Fruit fly (Drosophila melanogaster) whole organism, embryonic: ENCODE results near the gene CG31419.

Source experiments
- Abd-B ChIP-seq: fragments of 200-800 bp; sonication (Bioruptor generic); optimal IDR thresholded peaks from 2 replicates; lab custom pipeline; 2018; ENCODE audit warnings: missing biosample characterization, mild to moderate bottlenecking, missing genetic modification characterization, moderate library complexity
- BtbVII ChIP-seq: fragments of 200-800 bp; sonication (Bioruptor generic); optimal IDR thresholded peaks from 3 replicates; lab custom pipeline; 2017; ENCODE audit warnings: missing biosample characterization, mild to moderate bottlenecking, missing genetic modification characterization
- Bteb2 ChIP-seq: fragments of 200-800 bp; sonication (Bioruptor generic); optimal IDR thresholded peaks from 2 replicates; lab custom pipeline; 2016; ENCODE audit warnings: missing biosample characterization, missing genetic modification characterization
- CG10209 ChIP-seq: fragments of 200-800 bp; sonication (Bioruptor generic); optimal IDR thresholded peaks from 3 replicates; lab custom pipeline; 2017; ENCODE audit warnings: missing biosample characterization, mild to moderate bottlenecking, missing genetic modification characterization, missing genetic modification reagents
- CG10654 ChIP-seq: fragments of 200-800 bp; sonication (Bioruptor generic); optimal IDR thresholded peaks from 2 replicates; lab custom pipeline; 2016; ENCODE audit warnings: missing biosample characterization, missing genetic modification characterization
- CG11085 ChIP-seq: fragments of 200-800 bp; sonication (Bioruptor generic); IDR thresholded peaks from 2 replicates; pipeline ENCODE4 v1.3.6; 2022; ENCODE audit warnings: missing biosample characterization, missing genetic modification characterization
- CG11504 ChIP-seq: fragments of 200-800 bp; sonication (Bioruptor generic); optimal IDR thresholded peaks from 3 replicates; lab custom pipeline; 2019; ENCODE audit warnings: missing biosample characterization, mild to moderate bottlenecking, missing genetic modification characterization, moderate library complexity
- CG11695 ChIP-seq: fragments of 200-800 bp; sonication (Bioruptor generic); IDR thresholded peaks from 3 replicates; pipeline ENCODE4 v1.3.6; 2022; ENCODE audit warnings: missing biosample characterization, missing genetic modification characterization
- CG16815 ChIP-seq: fragments of 200-800 bp; sonication (Bioruptor generic); optimal IDR thresholded peaks from 3 replicates; lab custom pipeline; 2017; ENCODE audit warnings: missing biosample characterization, mild to moderate bottlenecking, missing genetic modification characterization
- CG18599 ChIP-seq: fragments of 200-800 bp; sonication (Bioruptor generic); optimal IDR thresholded peaks from 3 replicates; lab custom pipeline; 2017; ENCODE audit warnings: missing biosample characterization, missing genetic modification characterization, mild to moderate bottlenecking, moderate library complexity, missing genetic modification reagents
- CG2120 ChIP-seq: fragments of 200-800 bp; sonication (Bioruptor generic); optimal IDR thresholded peaks from 3 replicates; lab custom pipeline; 2016; ENCODE audit warnings: missing biosample characterization, missing genetic modification characterization
- CG2199 ChIP-seq: fragments of 200-800 bp; sonication (Bioruptor generic); IDR thresholded peaks from 3 replicates; pipeline ENCODE4 v1.3.6; 2022; ENCODE audit warnings: missing biosample characterization, missing genetic modification characterization
- CG7271 ChIP-seq: fragments of 200-800 bp; sonication (Bioruptor generic); optimal IDR thresholded peaks from 2 replicates; lab custom pipeline; 2018; ENCODE audit warnings: missing biosample characterization, mild to moderate bottlenecking, missing genetic modification characterization, moderate library complexity
- CG7745 ChIP-seq: fragments of 200-800 bp; sonication (Bioruptor generic); optimal IDR thresholded peaks from 2 replicates; lab custom pipeline; 2018; ENCODE audit warnings: missing biosample characterization, mild to moderate bottlenecking, missing genetic modification characterization, moderate library complexity
- CG7839 ChIP-seq: fragments of 200-800 bp; sonication (Bioruptor generic); optimal IDR thresholded peaks from 3 replicates; lab custom pipeline; 2018; ENCODE audit warnings: missing biosample characterization, mild to moderate bottlenecking, missing genetic modification characterization, moderate library complexity
- CG9797 ChIP-seq: fragments of 200-800 bp; sonication (Bioruptor generic); optimal IDR thresholded peaks from 3 replicates; lab custom pipeline; 2018; ENCODE audit warnings: missing biosample characterization, mild to moderate bottlenecking, missing genetic modification characterization
- CG9817 ChIP-seq: fragments of 200-800 bp; sonication (Bioruptor generic); optimal IDR thresholded peaks from 2 replicates; lab custom pipeline; 2018; ENCODE audit warnings: missing biosample characterization, mild to moderate bottlenecking, missing genetic modification characterization, moderate library complexity
- CG9932 ChIP-seq: fragments of 200-800 bp; sonication (Bioruptor generic); IDR thresholded peaks from 2 replicates; pipeline ENCODE4 v1.3.6; 2022; ENCODE audit warnings: missing biosample characterization, missing genetic modification characterization
- Dbx ChIP-seq: fragments of 200-800 bp; sonication (Bioruptor generic); IDR thresholded peaks from 3 replicates; pipeline ENCODE4 v1.3.6; 2022; ENCODE audit warnings: missing biosample characterization, missing genetic modification characterization
- Dip3 ChIP-seq: fragments of 200-800 bp; sonication (Bioruptor generic); optimal IDR thresholded peaks from 3 replicates; lab custom pipeline; 2016; ENCODE audit warnings: missing biosample characterization, missing genetic modification characterization
- Dll ChIP-seq: fragments of 200-800 bp; sonication (Bioruptor generic); IDR thresholded peaks from 4 replicates; pipeline ENCODE4 v1.3.6; 2022; ENCODE audit warnings: missing biosample characterization, missing genetic modification characterization; ENCODE audit not compliant: partially characterized antibody
- E2f2 ChIP-seq: fragments of 200-800 bp; sonication (Bioruptor generic); IDR thresholded peaks from 2 replicates; pipeline ENCODE4 v1.3.6; 2022; ENCODE audit warnings: missing biosample characterization, missing genetic modification characterization
- Eip74EF ChIP-seq, 2 experiments: fragments of 200-800 bp in 1 of 2; fragments of >200 bp in 1 of 2; sonication (Bioruptor generic) in 1 of 2; optimal IDR thresholded peaks; 2 replicates each; lab custom pipeline; 2017 to 2019; ENCODE audit warnings: missing biosample characterization in 2 of 2, missing genetic modification characterization in 2 of 2, mild to moderate bottlenecking in 1 of 2, moderate library complexity in 1 of 2
- Meics ChIP-seq: fragments of 200-800 bp; sonication (Bioruptor generic); optimal IDR thresholded peaks from 2 replicates; lab custom pipeline; 2017; ENCODE audit warnings: missing biosample characterization, mild to moderate bottlenecking, missing genetic modification characterization
- PHDP ChIP-seq: fragments of 200-800 bp; sonication (Bioruptor generic); optimal IDR thresholded peaks from 3 replicates; lab custom pipeline; 2018; ENCODE audit warnings: missing biosample characterization, mild to moderate bottlenecking, missing genetic modification characterization, moderate library complexity
- Scr ChIP-seq: fragments of 200-800 bp; sonication (Bioruptor generic); IDR thresholded peaks from 2 replicates; pipeline ENCODE4 v1.3.6; 2022; ENCODE audit warnings: missing biosample characterization, missing genetic modification characterization; ENCODE audit not compliant: partially characterized antibody
- Sry-δ ChIP-seq: fragments of 200-800 bp; sonication (Bioruptor generic); optimal IDR thresholded peaks from 2 replicates; lab custom pipeline; 2016; ENCODE audit warnings: missing biosample characterization, missing genetic modification characterization
- YL-1 ChIP-seq: fragments of 200-800 bp; sonication (Bioruptor generic); optimal IDR thresholded peaks from 3 replicates; lab custom pipeline; 2017; ENCODE audit warnings: missing biosample characterization, mild to moderate bottlenecking, missing genetic modification characterization
- bcd ChIP-seq: fragments of 200-800 bp; sonication (Bioruptor generic); optimal IDR thresholded peaks from 2 replicates; lab custom pipeline; 2017; ENCODE audit warnings: missing biosample characterization, mild to moderate bottlenecking, missing genetic modification characterization
- bigmax ChIP-seq: fragments of 200-800 bp; sonication (Bioruptor generic); optimal IDR thresholded peaks from 2 replicates; lab custom pipeline; 2018; ENCODE audit warnings: missing biosample characterization, mild to moderate bottlenecking, missing genetic modification characterization
- caup ChIP-seq: fragments of 200-800 bp; sonication (Bioruptor generic); optimal IDR thresholded peaks from 3 replicates; lab custom pipeline; 2017; ENCODE audit warnings: missing biosample characterization, mild to moderate bottlenecking, missing genetic modification characterization, moderate library complexity; ENCODE audit not compliant: severe bottlenecking
- cg ChIP-seq: fragments of 200-800 bp; sonication (Bioruptor generic); optimal IDR thresholded peaks from 3 replicates; lab custom pipeline; 2019; ENCODE audit warnings: missing biosample characterization, mild to moderate bottlenecking, missing genetic modification characterization, moderate library complexity
- corto ChIP-seq: fragments of 200-800 bp; sonication (Bioruptor generic); optimal IDR thresholded peaks from 2 replicates; lab custom pipeline; 2016; ENCODE audit warnings: missing biosample characterization, mild to moderate bottlenecking, missing genetic modification characterization, moderate library complexity
- croc ChIP-seq: fragments of 200-800 bp; sonication (Bioruptor generic); conservative IDR thresholded peaks from 3 replicates; pipeline ENCODE4 v1.3.6; 2022; ENCODE audit warnings: missing biosample characterization, missing genetic modification characterization
- dm ChIP-seq: fragments of 200-800 bp; sonication (Bioruptor generic); optimal IDR thresholded peaks from 3 replicates; lab custom pipeline; 2016; ENCODE audit warnings: missing biosample characterization, missing genetic modification characterization
- emc ChIP-seq: fragments of 200-800 bp; sonication (Bioruptor generic); optimal IDR thresholded peaks from 2 replicates; lab custom pipeline; 2016; ENCODE audit warnings: missing biosample characterization, missing genetic modification characterization
- fd3F ChIP-seq: fragments of 200-800 bp; sonication (Bioruptor generic); optimal IDR thresholded peaks from 2 replicates; lab custom pipeline; 2018; ENCODE audit warnings: missing biosample characterization, mild to moderate bottlenecking, missing genetic modification characterization, moderate library complexity
- gem ChIP-seq: fragments of 200-800 bp; sonication (Bioruptor generic); optimal IDR thresholded peaks from 2 replicates; lab custom pipeline; 2019; ENCODE audit warnings: missing biosample characterization, mild to moderate bottlenecking, missing genetic modification characterization, moderate library complexity
- kay ChIP-seq: fragments of 200-800 bp; sonication (Bioruptor generic); optimal IDR thresholded peaks from 2 replicates; lab custom pipeline; 2016; ENCODE audit warnings: missing biosample characterization, missing genetic modification characterization
- klu ChIP-seq: fragments of 200-800 bp; sonication (Bioruptor generic); IDR thresholded peaks from 2 replicates; pipeline ENCODE4 v1.3.6; 2022; ENCODE audit warnings: missing biosample characterization, missing genetic modification characterization
- mam ChIP-seq: fragments of 200-800 bp; sonication (Bioruptor generic); optimal IDR thresholded peaks from 3 replicates; lab custom pipeline; 2016; ENCODE audit warnings: missing biosample characterization, missing genetic modification characterization
- repo ChIP-seq: fragments of 200-800 bp; sonication (Bioruptor generic); optimal IDR thresholded peaks from 2 replicates; lab custom pipeline; 2016; ENCODE audit warnings: missing biosample characterization, missing genetic modification characterization
- row ChIP-seq: fragments of 200-800 bp; sonication (Bioruptor generic); IDR thresholded peaks from 3 replicates; pipeline ENCODE4 v1.3.6; 2022; ENCODE audit warnings: missing biosample characterization, missing genetic modification characterization
- slbo ChIP-seq: fragments of 200-800 bp; sonication (Bioruptor generic); IDR thresholded peaks from 2 replicates; pipeline ENCODE4 v1.3.6; 2022; ENCODE audit warnings: missing biosample characterization, missing genetic modification characterization
- so ChIP-seq: fragments of 200-800 bp; sonication (Bioruptor generic); IDR thresholded peaks from 3 replicates; pipeline ENCODE4 v1.3.6; 2022; ENCODE audit warnings: missing biosample characterization, missing genetic modification characterization
- tap ChIP-seq: fragments of 200-800 bp; optimal IDR thresholded peaks from 3 replicates; lab custom pipeline; 2019; ENCODE audit warnings: missing biosample characterization, mild to moderate bottlenecking, missing genetic modification characterization, moderate library complexity
- tin ChIP-seq: fragments of 200-800 bp; sonication (Bioruptor generic); optimal IDR thresholded peaks from 3 replicates; lab custom pipeline; 2016; ENCODE audit warnings: missing biosample characterization, missing genetic modification characterization
- tll ChIP-seq, 2 experiments: fragments of 200-800 bp in 1 of 2; fragments of >200 bp in 1 of 2; sonication (Bioruptor generic) in 1 of 2; optimal IDR thresholded peaks; 2 replicates each; lab custom pipeline; 2017 to 2019; ENCODE audit warnings: missing biosample characterization in 2 of 2, missing genetic modification characterization in 2 of 2, mild to moderate bottlenecking in 1 of 2, moderate library complexity in 1 of 2
- unpg ChIP-seq: fragments of 200-800 bp; sonication (Bioruptor generic); optimal IDR thresholded peaks from 3 replicates; lab custom pipeline; 2018; ENCODE audit warnings: missing biosample characterization, mild to moderate bottlenecking, missing genetic modification characterization, moderate library complexity

The CG31419 gene

DNA sequence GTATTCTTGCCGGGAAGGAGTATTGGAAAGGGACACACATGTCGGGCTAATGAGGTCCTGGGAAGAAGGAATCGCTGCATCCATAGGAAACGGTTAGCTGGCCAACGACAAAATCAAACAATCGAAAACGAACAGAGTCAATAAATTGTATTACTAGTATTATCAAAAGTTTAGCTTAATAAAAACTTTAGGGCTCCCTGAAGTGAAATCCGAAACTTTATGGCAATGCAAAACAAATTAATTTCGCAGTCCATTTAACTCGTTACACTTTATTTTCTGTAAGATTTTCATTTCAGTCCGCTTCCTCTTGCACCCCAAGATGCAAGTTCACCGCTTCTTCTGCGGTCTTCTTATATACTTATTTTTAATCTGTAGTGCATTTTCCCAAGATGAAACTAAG is at the start of gene CG31419:
Gene CG31419 (plus strand): TSS at position 301 of the 400 bp plus-strand sequence.
- TF ChIP-seq Dbx (GFP tag; lab: Robert Waterston, UW) (no peak), BtbVII (GFP tag; lab: Kevin White, UChicago) (no peak), CG10209 (GFP tag; lab: Kevin White, UChicago) (no peak), Abd-B (GFP tag; lab: Kevin White, UChicago) (no peak), klu (no peak), Dip3 (GFP tag; lab: Kevin White, UChicago) (no peak), PHDP (tag; lab: Kevin White, UChicago) (no peak), mam (GFP tag; lab: Kevin White, UChicago) (no peak), corto (GFP tag; lab: Kevin White, UChicago) (no peak), CG18599 (GFP tag; lab: Kevin White, UChicago) (no peak), CG7271 (tag; lab: Kevin White, UChicago) (no peak), unpg (GFP tag; lab: Kevin White, UChicago) (no peak), CG9797 (GFP tag; lab: Kevin White, UChicago) (no peak), croc (no peak), Meics (GFP tag; lab: Kevin White, UChicago) (no peak), bigmax (GFP tag; lab: Kevin White, UChicago) (no peak), CG11504 (tag; lab: Kevin White, UChicago) (no peak)

DNA sequence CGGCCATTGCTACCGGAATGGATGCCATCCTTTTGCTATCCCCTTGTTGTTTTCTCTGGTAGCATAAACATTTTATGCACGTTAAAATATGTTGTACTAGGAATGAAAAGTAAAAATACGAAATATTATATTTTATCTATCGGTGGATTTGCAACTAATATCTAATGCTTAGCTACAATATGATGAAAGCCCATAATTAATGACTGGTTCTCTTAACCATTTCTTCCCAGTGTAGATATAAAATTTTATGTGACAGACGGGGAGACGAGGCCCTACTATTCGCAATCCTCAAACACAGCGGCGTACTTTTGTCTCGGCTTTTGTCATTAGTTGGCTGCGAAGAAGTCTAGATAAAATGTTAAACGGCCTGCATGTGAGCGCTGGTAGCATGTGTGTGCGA is 47.5 kb upstream of the CG31419 start:
- TF ChIP-seq caup (GFP tag; lab: Kevin White, UChicago) (no peak), CG18599 (GFP tag; lab: Kevin White, UChicago) (peak; percentile 72), CG9932 (peak; percentile 33; the same call in 1 of the 2 replicates), tll (GFP tag; optimal IDR thresholded peaks at IDR 0.05; lab: Kevin White, UChicago) (no peak), Bteb2 (GFP tag; lab: Kevin White, UChicago) (no peak), repo (GFP tag; lab: Kevin White, UChicago) (no peak), CG11085 (GFP tag; lab: Robert Waterston, UW) (no peak), gem (tag; lab: Kevin White, UChicago) (peak; percentile 40), cg (GFP tag; lab: Kevin White, UChicago) (no peak), kay (GFP tag; lab: Kevin White, UChicago) (no peak), E2f2 (GFP tag; lab: Robert Waterston, UW) (no peak), tin (GFP tag; lab: Kevin White, UChicago) (no peak), CG7839 (tag; lab: Kevin White, UChicago) (peak; percentile 26), emc (GFP tag; lab: Kevin White, UChicago) (no peak), so (GFP tag; lab: Robert Waterston, UW) (no peak), CG2199 (GFP tag; lab: Robert Waterston, UW) (no peak), Sry-δ (no peak), tap (no peak), Scr (GFP tag; lab: Robert Waterston, UW) (no peak), CG10654 (GFP tag; lab: Kevin White, UChicago) (no peak), CG2120 (GFP tag; lab: Kevin White, UChicago) (peak; percentile 50), YL-1 (GFP tag; lab: Kevin White, UChicago) (no peak), bcd (GFP tag; lab: Kevin White, UChicago) (peak; percentile 0), row (GFP tag; lab: Robert Waterston, UW) (peak; percentile 46; the same call in 1 of the 3 replicates), dm (GFP tag; lab: Kevin White, UChicago) (no peak), CG11695 (GFP tag; lab: Robert Waterston, UW) (no peak), CG16815 (no peak), Dll (GFP tag; lab: Robert Waterston, UW) (no peak), fd3F (GFP tag; lab: Kevin White, UChicago) (no peak), Eip74EF (GFP tag; optimal IDR thresholded peaks at IDR 0.05; lab: Kevin White, UChicago) (no peak), CG7745 (tag; lab: Kevin White, UChicago) (no peak), slbo (peak; percentile 51; the same call in 1 of the 2 replicates), CG9817 (tag; lab: Kevin White, UChicago) (no peak)
